Fruit fly (Drosophila melanogaster): ENCODE data around the gene CG17186.

The CG17186 gene

dm6 chr3R:19836687-19837086 lies 40.6 kb downstream of the CG17186 start, which contains the start of gene bnl (continued):
- TF ChIP-seq CG12071 (GFP tag; optimal IDR thresholded peaks at IDR 0.05) (peak; percentile 71), sc (optimal IDR thresholded peaks at IDR 0.05) (no peak), sc (GFP tag; optimal IDR thresholded peaks at IDR 0.05) (no peak), E2f2 (GFP tag; IDR thresholded peaks at IDR 0.05) (peak; percentile 54), danr (GFP tag; IDR thresholded peaks at IDR 0.05) (no peak), CG14441 (GFP tag; IDR thresholded peaks at IDR 0.05) (peak; percentile 27; the same call in 1 of the 2 replicates), fru (optimal IDR thresholded peaks at IDR 0.05) (no peak), CG6765 (GFP tag; optimal IDR thresholded peaks at IDR 0.05) (peak; percentile 54), CG17612 (GFP tag; IDR thresholded peaks at IDR 0.05) (no peak), repo (GFP tag; optimal IDR thresholded peaks at IDR 0.05) (peak; percentile 44), CG13123 (GFP tag; optimal IDR thresholded peaks at IDR 0.05) (no peak), CG11398 (GFP tag; optimal IDR thresholded peaks at IDR 0.05) (peak; percentile 8), ro (GFP tag; IDR thresholded peaks at IDR 0.05) (no peak), CG17359 (tag; optimal IDR thresholded peaks at IDR 0.05) (no peak), prd (optimal IDR thresholded peaks at IDR 0.05) (no peak), prd (GFP tag; IDR thresholded peaks at IDR 0.05) (peak; percentile 53; the same call in 2 of the 3 replicates), disco-r (GFP tag; optimal IDR thresholded peaks at IDR 0.05) (no peak), hkb (optimal IDR thresholded peaks at IDR 0.05) (no peak), hkb (GFP tag; IDR thresholded peaks at IDR 0.05) (peak; percentile 75), CG15514 (GFP tag; optimal IDR thresholded peaks at IDR 0.05) (peak; percentile 35), ash1 (GFP tag; optimal IDR thresholded peaks at IDR 0.05) (peak; percentile 77), vnd (GFP tag; IDR thresholded peaks at IDR 0.05; ENCODE audit: partially characterized antibody) (peak; percentile 59), CHES-1-like (GFP tag; optimal IDR thresholded peaks at IDR 0.05) (peak; percentile 36), sug (tag; optimal IDR thresholded peaks at IDR 0.05) (peak; percentile 62), sna (GFP tag; IDR thresholded peaks at IDR 0.05; ENCODE audit: partially characterized antibody) (peak; percentile 53), CG6813 (GFP tag; optimal IDR thresholded peaks at IDR 0.05) (peak; percentile 46), Jarid2 (GFP tag; optimal IDR thresholded peaks at IDR 0.05) (peak; percentile 99), Vsx1 (GFP tag; optimal IDR thresholded peaks at IDR 0.05) (peak; percentile 24), CG5953 (GFP tag; IDR thresholded peaks at IDR 0.05) (no peak; the same call in 1 of the 2 replicates), bbx (GFP tag; IDR thresholded peaks at IDR 0.05; ENCODE audit: partially characterized antibody) (peak; percentile 76), BtbVII (GFP tag; optimal IDR thresholded peaks at IDR 0.05) (peak; percentile 38), ems (GFP tag; optimal IDR thresholded peaks at IDR 0.05) (peak; percentile 55), Bteb2 (GFP tag; optimal IDR thresholded peaks at IDR 0.05) (no peak), CG6854 (GFP tag; optimal IDR thresholded peaks at IDR 0.05) (peak; percentile 23), dm (GFP tag; optimal IDR thresholded peaks at IDR 0.05) (peak; percentile 43), Deaf1 (tag; optimal IDR thresholded peaks at IDR 0.05) (peak; percentile 100), MTF-1 (GFP tag; optimal IDR thresholded peaks at IDR 0.05; ENCODE audit: borderline replicate concordance) (peak; percentile 41), Pdp1 (GFP tag; optimal IDR thresholded peaks at IDR 0.05) (peak; percentile 8 to 47), tgo (GFP tag; IDR thresholded peaks at IDR 0.05) (0 out of 3 replicates have a peak, but pooled peaks have one; percentile 17), CG14710 (tag; optimal IDR thresholded peaks at IDR 0.05) (peak; percentile 3), Stat92E (GFP tag; optimal IDR thresholded peaks at IDR 0.05) (peak in 1 of 3 experiments; percentile 58), CG9727 (GFP tag; optimal IDR thresholded peaks at IDR 0.05) (peak; percentile 53), Elba2 (GFP tag; optimal IDR thresholded peaks at IDR 0.05) (no peak), mld (GFP tag; IDR thresholded peaks at IDR 0.05; ENCODE audit: partially characterized antibody) (no peak; the same call in 2 of the 3 replicates), knrl (GFP tag; IDR thresholded peaks at IDR 0.05; ENCODE audit: partially characterized antibody) (peak; percentile 38), her (GFP tag; optimal IDR thresholded peaks at IDR 0.05) (peak; percentile 69), CG4854 (GFP tag; optimal IDR thresholded peaks at IDR 0.05) (no peak), Xrp1 (GFP tag; IDR thresholded peaks at IDR 0.05) (peak; percentile 33; the same call in 1 of the 2 replicates), hbn (GFP tag; IDR thresholded peaks at IDR 0.05; ENCODE audit: partially characterized antibody) (no peak; the same call in 1 of the 2 replicates), cas (GFP tag; IDR thresholded peaks at IDR 0.05) (no peak), pita (GFP tag; optimal IDR thresholded peaks at IDR 0.05) (no peak)

Measured in whole organism, embryonic.